Worm (Caenorhabditis elegans): ENCODE results near the gene dyc-1.
A peak's percentile ranks its signal among the peaks of the same experiment; 100 is the strongest.

The dyc-1 gene

DNA sequence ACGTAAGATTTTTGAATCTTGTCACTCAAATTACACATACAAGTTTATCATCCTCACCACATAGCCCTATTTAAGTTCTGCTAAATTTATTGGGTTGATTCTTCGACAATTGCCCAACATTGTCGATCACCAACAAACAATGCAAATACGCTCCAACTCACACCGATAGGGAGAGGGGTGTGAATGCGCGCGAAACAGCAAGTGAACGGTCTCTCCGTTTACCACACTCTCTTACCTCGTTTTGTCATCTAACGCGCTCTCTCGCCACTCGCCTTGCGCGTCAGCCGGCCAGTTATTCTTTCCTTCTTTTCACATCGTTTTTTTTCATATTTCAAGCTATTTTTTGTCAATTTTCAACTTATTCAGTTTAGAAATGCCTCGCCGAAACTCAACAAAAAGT is 52.7 kb downstream of the dyc-1 start, which contains the start of gene F16B12.6 (continued):
- TF ChIP-seq daf-12 (tag; optimal IDR thresholded peaks at IDR 0.05): no peak
- TF ChIP-seq lin-15B (tag; optimal IDR thresholded peaks at IDR 0.05): peak; percentile 92
- no peak for TF ChIP-seq ZK546.5 (tag; optimal IDR thresholded peaks at IDR 0.05)
- no peak for TF ChIP-seq egl-5 (tag; optimal IDR thresholded peaks at IDR 0.05)
- no peak for TF ChIP-seq fos-1 (tag; optimal IDR thresholded peaks at IDR 0.05)
- TF ChIP-seq pqm-1 (tag; optimal IDR thresholded peaks at IDR 0.05): peak; percentile 43
- TF ChIP-seq zag-1 (tag; optimal IDR thresholded peaks at IDR 0.05): no peak
- TF ChIP-seq aly-2 (tag; optimal IDR thresholded peaks at IDR 0.05): no peak
- TF ChIP-seq nhr-77 (tag; optimal IDR thresholded peaks at IDR 0.05): no peak
- no peak for TF ChIP-seq nhr-11 (tag; optimal IDR thresholded peaks at IDR 0.05)
- TF ChIP-seq ceh-82 (tag; optimal IDR thresholded peaks at IDR 0.05): no peak
- no peak for TF ChIP-seq elt-3 (tag; optimal IDR thresholded peaks at IDR 0.05)
- peak; percentile 63 for TF ChIP-seq hmg-11 (tag; optimal IDR thresholded peaks at IDR 0.05)
- TF ChIP-seq skn-1 (tag; optimal IDR thresholded peaks at IDR 0.05): peak; percentile 65
- TF ChIP-seq elt-1 (tag; optimal IDR thresholded peaks at IDR 0.05): peak; percentile 23
- TF ChIP-seq eor-1 (tag; optimal IDR thresholded peaks at IDR 0.05): no peak
- TF ChIP-seq fkh-10 (GFP tag; optimal IDR thresholded peaks at IDR 0.05): no peak
- TF ChIP-seq ztf-11 (tag; optimal IDR thresholded peaks at IDR 0.05): no peak
- TF ChIP-seq nhr-67 (tag; optimal IDR thresholded peaks at IDR 0.05): no peak
- peak; percentile 51 for TF ChIP-seq tbx-2 (tag; optimal IDR thresholded peaks at IDR 0.05)
- peak; percentile 47 for TF ChIP-seq lin-39 (tag; optimal IDR thresholded peaks at IDR 0.05)

DNA sequence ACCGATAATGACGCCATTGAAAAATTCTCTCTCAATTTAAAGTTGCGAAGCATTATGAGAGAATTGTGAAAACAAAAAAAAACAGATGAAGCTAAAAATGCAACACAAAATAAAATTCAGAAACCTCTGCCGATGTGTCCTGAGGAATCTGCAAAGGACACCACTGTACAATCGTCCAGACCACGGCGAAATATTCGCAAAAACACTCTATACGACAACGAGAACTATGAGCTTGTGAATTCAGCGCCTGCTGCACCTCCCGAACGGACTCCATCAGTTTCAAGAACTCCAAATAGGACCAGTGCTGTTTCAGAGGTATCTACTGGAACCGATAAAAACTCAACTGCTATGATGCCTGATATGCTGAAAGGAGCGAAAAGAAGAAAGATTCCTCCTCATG is 53.1 kb downstream of the dyc-1 start:
- TF ChIP-seq nhr-28 (tag; optimal IDR thresholded peaks at IDR 0.05): no peak
- TF ChIP-seq ztf-4 (tag; optimal IDR thresholded peaks at IDR 0.05): no peak
- TF ChIP-seq ceh-82 (tag; optimal IDR thresholded peaks at IDR 0.05): no peak
- TF ChIP-seq nhr-25 (tag; optimal IDR thresholded peaks at IDR 0.05): no peak
- TF ChIP-seq fkh-10 (GFP tag; optimal IDR thresholded peaks at IDR 0.05): no peak
- TF ChIP-seq egl-5 (tag; optimal IDR thresholded peaks at IDR 0.05): no peak
- no peak for TF ChIP-seq nhr-77 (tag; optimal IDR thresholded peaks at IDR 0.05)
- no peak for TF ChIP-seq ama-1 (optimal IDR thresholded peaks at IDR 0.05)
- TF ChIP-seq nhr-12 (tag; optimal IDR thresholded peaks at IDR 0.05): no peak
- TF ChIP-seq elt-1 (tag; optimal IDR thresholded peaks at IDR 0.05): no peak
- no peak for TF ChIP-seq egl-27 (tag; optimal IDR thresholded peaks at IDR 0.05)
- no peak for TF ChIP-seq nhr-67 (tag; optimal IDR thresholded peaks at IDR 0.05)
- no peak for TF ChIP-seq pha-4 (tag; optimal IDR thresholded peaks at IDR 0.05)
- no peak for TF ChIP-seq mml-1 (tag; optimal IDR thresholded peaks at IDR 0.05)
- TF ChIP-seq pqm-1 (tag; optimal IDR thresholded peaks at IDR 0.05): no peak
- TF ChIP-seq ceh-28 (tag; optimal IDR thresholded peaks at IDR 0.05): no peak
- no peak for TF ChIP-seq ZK546.5 (tag; optimal IDR thresholded peaks at IDR 0.05)
- no peak for TF ChIP-seq daf-12 (tag; optimal IDR thresholded peaks at IDR 0.05)

DNA sequence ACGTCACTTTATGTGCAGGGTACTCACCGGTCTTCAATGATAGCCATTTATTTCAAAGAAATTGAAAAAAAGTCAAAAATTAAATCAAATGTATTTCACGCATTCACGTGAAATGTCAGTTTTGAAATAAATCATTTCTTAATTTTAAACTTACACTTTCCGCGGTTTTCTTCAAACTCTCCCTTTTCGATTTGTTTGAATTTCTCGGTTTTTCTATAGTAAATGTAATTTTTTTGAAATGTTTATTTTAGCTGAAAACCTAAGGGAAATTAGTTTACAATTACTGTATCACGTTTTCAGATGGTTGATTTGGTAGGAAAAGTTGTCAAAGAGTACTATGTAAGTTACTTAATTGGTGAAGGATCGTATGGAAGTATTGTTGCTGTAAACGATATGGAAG is 58.9 kb downstream of the dyc-1 start, which contains the start of gene F16B12.7:
Gene F16B12.7, plus strand, starts transcription at position 301 of the 400 bp plus-strand sequence.
- no peak for TF ChIP-seq nhr-76 (tag; optimal IDR thresholded peaks at IDR 0.05)
- TF ChIP-seq jun-1 (tag; optimal IDR thresholded peaks at IDR 0.05): no peak
- no peak for TF ChIP-seq nhr-25 (tag; optimal IDR thresholded peaks at IDR 0.05)
- TF ChIP-seq elt-3 (tag; optimal IDR thresholded peaks at IDR 0.05): no peak
- TF ChIP-seq nhr-11 (tag; optimal IDR thresholded peaks at IDR 0.05): no peak
- no peak for TF ChIP-seq nhr-43 (tag; optimal IDR thresholded peaks at IDR 0.05; ENCODE audit: poor library complexity, severe bottlenecking)
- no peak for TF ChIP-seq ceh-28 (tag; optimal IDR thresholded peaks at IDR 0.05)
- TF ChIP-seq ztf-4 (tag; optimal IDR thresholded peaks at IDR 0.05): no peak
- TF ChIP-seq R02D3.7 (tag; optimal IDR thresholded peaks at IDR 0.05): no peak
- TF ChIP-seq lin-39 (tag; optimal IDR thresholded peaks at IDR 0.05): no peak
- no peak for TF ChIP-seq nhr-28 (tag; optimal IDR thresholded peaks at IDR 0.05)
- TF ChIP-seq elt-1 (tag; optimal IDR thresholded peaks at IDR 0.05): no peak
- no peak for TF ChIP-seq nhr-12 (tag; optimal IDR thresholded peaks at IDR 0.05)
- TF ChIP-seq mml-1 (tag; optimal IDR thresholded peaks at IDR 0.05): no peak
- TF ChIP-seq nhr-237 (tag; optimal IDR thresholded peaks at IDR 0.05): no peak
- TF ChIP-seq sea-2 (GFP tag; optimal IDR thresholded peaks at IDR 0.05): no peak
- no peak for TF ChIP-seq zag-1 (tag; optimal IDR thresholded peaks at IDR 0.05)

DNA sequence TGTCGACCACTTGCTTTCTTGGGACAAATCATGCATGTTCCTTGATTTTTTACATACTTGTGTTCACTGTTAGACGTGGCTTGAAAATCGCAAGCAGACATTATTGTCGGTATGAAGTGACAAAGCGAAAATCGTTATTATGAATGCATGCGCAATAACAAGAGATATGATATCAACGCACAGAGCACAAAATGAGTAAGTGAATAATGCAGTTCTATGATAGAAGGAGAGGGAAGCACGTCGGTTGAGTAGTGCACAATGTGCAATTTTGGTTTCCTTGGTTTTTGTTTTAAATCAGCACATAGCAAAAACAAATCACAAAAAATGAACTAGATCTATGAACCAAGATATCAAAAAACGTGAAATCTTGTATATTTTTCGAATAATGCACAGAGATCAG is 64.0 kb downstream of the dyc-1 start, which contains the start of gene nhr-281:
Gene nhr-281, minus strand, starts transcription at position 101 of the 400 bp plus-strand sequence.
- no peak for TF ChIP-seq sea-2 (GFP tag; optimal IDR thresholded peaks at IDR 0.05)
- no peak for TF ChIP-seq unc-62 (GFP tag; optimal IDR thresholded peaks at IDR 0.05)
